Worm (Caenorhabditis elegans) whole organism, early embryonic: ENCODE data around the gene srsx-19.

Source experiments
- B0310.2 ChIP-seq: sonication (generic microtip); optimal IDR thresholded peaks from 2 replicates; lab custom pipeline; 2016; ENCODE audit warnings: mild to moderate bottlenecking, missing genetic modification characterization, missing compliant biosample characterization
- F13C5.2 ChIP-seq: sonication (generic microtip); optimal IDR thresholded peaks from 2 replicates; lab custom pipeline; 2017; ENCODE audit warnings: mild to moderate bottlenecking, missing genetic modification characterization, inconsistent platforms, missing compliant biosample characterization
- aly-1 ChIP-seq: sonication (generic microtip); optimal IDR thresholded peaks from 2 replicates; lab custom pipeline; 2016; ENCODE audit warnings: missing genetic modification characterization, missing compliant biosample characterization
- ama-1 ChIP-seq: fragments of 150-350 bp; optimal IDR thresholded peaks from 2 replicates; lab custom pipeline; 2014
- ceh-13 ChIP-seq: fragments of 200-800 bp; sonication (Bioruptor generic); optimal IDR thresholded peaks from 2 replicates; lab custom pipeline; 2018; ENCODE audit warnings: mild to moderate bottlenecking, missing genetic modification characterization, missing compliant biosample characterization
- ceh-36 ChIP-seq: sonication (generic microtip); optimal IDR thresholded peaks from 2 replicates; lab custom pipeline; 2016; ENCODE audit warnings: missing genetic modification characterization, inconsistent platforms, missing compliant biosample characterization
- flt-1 ChIP-seq: fragments of 200-800 bp; sonication (Bioruptor generic); IDR thresholded peaks from 2 replicates; pipeline ENCODE4 v1.3.6; 2022; ENCODE audit warnings: missing genetic modification characterization, missing compliant biosample characterization
- hmbx-1 ChIP-seq: sonication (generic microtip); optimal IDR thresholded peaks from 2 replicates; lab custom pipeline; 2016; ENCODE audit warnings: mild to moderate bottlenecking, missing genetic modification characterization, missing compliant biosample characterization
- hmg-4 ChIP-seq: fragments of 200-800 bp; sonication (Bioruptor generic); optimal IDR thresholded peaks from 2 replicates; lab custom pipeline; 2018; ENCODE audit warnings: mild to moderate bottlenecking, missing genetic modification characterization, missing compliant biosample characterization
- hnd-1 ChIP-seq: sonication (generic microtip); optimal IDR thresholded peaks from 2 replicates; lab custom pipeline; 2016; ENCODE audit warnings: missing genetic modification characterization, missing compliant biosample characterization
- scrt-1 ChIP-seq: fragments of 200-800 bp; sonication (Bioruptor generic); IDR thresholded peaks from 2 replicates; pipeline ENCODE4 v1.3.6; 2022; ENCODE audit warnings: missing genetic modification characterization, missing compliant biosample characterization
- sea-1 ChIP-seq: fragments of 200-800 bp; sonication (Bioruptor generic); conservative IDR thresholded peaks from 2 replicates; pipeline ENCODE4 v1.3.6; 2022; ENCODE audit warnings: missing genetic modification characterization, missing compliant biosample characterization
- tbx-11 ChIP-seq: fragments of 200-800 bp; sonication (Bioruptor generic); IDR thresholded peaks from 2 replicates; pipeline ENCODE4 v1.3.6; 2022; ENCODE audit warnings: missing genetic modification characterization, missing compliant biosample characterization
- tra-4 ChIP-seq: sonication (generic microtip); optimal IDR thresholded peaks from 2 replicates; lab custom pipeline; 2017; ENCODE audit warnings: missing genetic modification characterization, missing compliant biosample characterization

DNA sequence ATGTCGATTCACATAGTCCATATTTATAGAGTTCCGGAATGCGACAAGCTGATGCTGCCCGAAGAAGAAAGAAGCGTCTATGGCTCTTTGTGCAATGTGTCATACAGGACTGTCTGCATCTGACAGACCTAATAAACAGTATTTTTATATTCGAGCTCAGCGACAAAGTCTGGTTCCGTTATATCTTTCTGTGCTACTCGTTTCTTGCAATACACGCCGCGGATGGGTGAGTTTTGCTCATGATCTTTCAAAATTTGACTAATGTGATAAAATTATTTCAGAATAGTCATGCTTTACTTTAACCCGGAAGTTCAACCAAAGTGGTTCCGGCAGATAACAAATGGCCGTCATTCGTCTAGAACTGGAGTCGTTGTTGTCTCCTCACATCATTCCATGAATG lies 23.8 kb upstream of the srsx-19 start:
- TF ChIP-seq tra-4 (tag; lab: Kevin White, UChicago) (no peak), ceh-13 (GFP tag; lab: Kevin White, UChicago) (no peak), B0310.2 (tag; lab: Kevin White, UChicago) (no peak), sea-1 (GFP tag; lab: Robert Waterston, UW) (no peak), ama-1 (no peak), tbx-11 (GFP tag; lab: Robert Waterston, UW) (no peak), ceh-36 (no peak), hmbx-1 (no peak), flt-1 (GFP tag; lab: Robert Waterston, UW) (no peak), aly-1 (tag; lab: Kevin White, UChicago) (no peak), F13C5.2 (tag; lab: Kevin White, UChicago) (no peak), hnd-1 (tag; lab: Kevin White, UChicago) (no peak), scrt-1 (GFP tag; lab: Robert Waterston, UW) (no peak), hmg-4 (no peak)
